Fruit fly (Drosophila melanogaster) whole organism, pupa: Measurements from ENCODE around the gene CG3226.
A peak's percentile ranks its signal among the peaks of the same experiment; 100 is the strongest.

Experiments
- CG12605 ChIP-seq: fragments of 200-800 bp; sonication (Bioruptor generic); IDR thresholded peaks from 2 replicates; pipeline ENCODE4 v1.3.6; 2022; ENCODE audit warnings: missing biosample characterization, missing genetic modification characterization
- CG13204 ChIP-seq: fragments of 200-800 bp; sonication (Bioruptor generic); optimal IDR thresholded peaks from 2 replicates; lab custom pipeline; 2018; ENCODE audit warnings: missing biosample characterization, mild to moderate bottlenecking, missing genetic modification characterization, moderate library complexity
- CG14655 ChIP-seq: fragments of 200-800 bp; sonication (Bioruptor generic); optimal IDR thresholded peaks from 3 replicates; lab custom pipeline; 2017; ENCODE audit warnings: mild to moderate bottlenecking, missing biosample characterization, missing genetic modification reagents, missing genetic modification characterization
- CG4496 ChIP-seq: fragments of 200-800 bp; sonication (Bioruptor generic); IDR thresholded peaks from 3 replicates; pipeline ENCODE4 v1.3.6; 2022; ENCODE audit warnings: missing biosample characterization, missing genetic modification characterization
- Ets98B ChIP-seq: fragments of 200-800 bp; sonication (Bioruptor generic); IDR thresholded peaks from 2 replicates; pipeline ENCODE4 v1.3.6; 2022; ENCODE audit warnings: missing biosample characterization, missing genetic modification characterization

- TF ChIP-seq CG13204 (GFP tag; lab: Kevin White, UChicago) (no peak), CG12605 (GFP tag; lab: Robert Waterston, UW) (peak; percentile 32; the same call in 1 of the 2 replicates), Ets98B (GFP tag; lab: Robert Waterston, UW) (no peak; the same call in 1 of the 2 replicates), CG4496 (GFP tag; lab: Robert Waterston, UW) (peak; percentile 67), CG14655 (GFP tag; lab: Kevin White, UChicago) (no peak)
These were observed 48.5 kb upstream of the CG3226 start for dm6 chrX:6702591-6702990.
